Worm (Caenorhabditis elegans): ENCODE data around the gene actl-1.

actl-1 gene

DNA sequence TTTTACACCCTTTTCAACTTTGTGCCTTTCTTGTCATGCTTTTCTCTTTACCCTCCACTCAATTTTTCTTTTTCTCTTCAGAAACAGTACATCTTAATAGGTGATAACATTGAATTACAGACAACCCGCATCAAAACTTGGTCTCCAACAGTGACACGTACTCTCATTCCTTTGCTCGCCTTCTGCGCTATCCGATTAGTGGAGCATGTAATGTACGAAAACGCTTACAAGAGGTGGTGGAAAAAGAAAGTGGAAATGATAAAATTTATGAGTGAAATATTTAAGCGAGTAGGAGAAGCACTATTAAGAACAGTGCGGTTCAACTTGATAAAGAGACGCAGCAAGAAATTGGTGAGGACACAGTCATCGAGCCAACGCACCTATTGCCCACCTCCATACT is 43.1 kb downstream of the actl-1 start, which contains the start of gene pept-1:
Gene pept-1 (plus strand): TSS at position 306 of the 400 bp plus-strand sequence.
- TF ChIP-seq elt-2 (tag; optimal IDR thresholded peaks at IDR 0.05) (peak; percentile 19), ref-2 (tag; optimal IDR thresholded peaks at IDR 0.05) (no peak)

DNA sequence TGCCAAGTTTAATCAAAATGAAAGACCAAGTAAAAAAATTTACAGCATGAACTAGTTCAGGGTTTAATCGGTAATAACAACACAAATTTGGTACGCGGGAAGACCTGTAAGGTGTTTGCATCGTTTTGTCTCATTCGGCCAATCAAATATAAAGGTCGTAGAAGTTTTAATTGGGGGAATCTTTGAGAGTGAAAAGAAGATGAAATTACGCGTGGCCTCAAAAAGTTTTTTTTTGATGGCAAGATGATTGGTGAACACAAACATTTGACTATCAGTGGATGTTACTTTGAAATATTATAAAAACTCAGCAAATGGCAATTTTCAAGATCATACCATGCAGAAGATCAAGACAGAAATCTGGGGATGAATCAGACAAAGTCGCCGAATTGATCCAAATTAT is 44.5 kb downstream of the actl-1 start, which contains the start of gene nas-33:
Gene nas-33 (minus strand): TSS at position 101 of the 400 bp plus-strand sequence.
- TF ChIP-seq ceh-2 (tag; optimal IDR thresholded peaks at IDR 0.05) (no peak), ceh-14 (tag; optimal IDR thresholded peaks at IDR 0.05) (no peak), F13H6.1 (tag; optimal IDR thresholded peaks at IDR 0.05) (no peak), dmd-4 (tag; optimal IDR thresholded peaks at IDR 0.05; ENCODE audit: borderline replicate concordance) (no peak), ceh-6 (GFP tag; optimal IDR thresholded peaks at IDR 0.05) (no peak), fkh-6 (tag; optimal IDR thresholded peaks at IDR 0.05) (no peak), unc-86 (tag; optimal IDR thresholded peaks at IDR 0.05) (no peak), ceh-9 (tag; optimal IDR thresholded peaks at IDR 0.05) (no peak), sox-4 (tag; optimal IDR thresholded peaks at IDR 0.05) (no peak), npax-4 (tag; optimal IDR thresholded peaks at IDR 0.05) (no peak), pha-4 (tag; optimal IDR thresholded peaks at IDR 0.05) (no peak), K02D7.2 (tag; optimal IDR thresholded peaks at IDR 0.05) (no peak), ets-4 (tag; optimal IDR thresholded peaks at IDR 0.05) (no peak), lim-6 (tag; optimal IDR thresholded peaks at IDR 0.05) (no peak), tbx-7 (tag; optimal IDR thresholded peaks at IDR 0.05) (no peak)

DNA sequence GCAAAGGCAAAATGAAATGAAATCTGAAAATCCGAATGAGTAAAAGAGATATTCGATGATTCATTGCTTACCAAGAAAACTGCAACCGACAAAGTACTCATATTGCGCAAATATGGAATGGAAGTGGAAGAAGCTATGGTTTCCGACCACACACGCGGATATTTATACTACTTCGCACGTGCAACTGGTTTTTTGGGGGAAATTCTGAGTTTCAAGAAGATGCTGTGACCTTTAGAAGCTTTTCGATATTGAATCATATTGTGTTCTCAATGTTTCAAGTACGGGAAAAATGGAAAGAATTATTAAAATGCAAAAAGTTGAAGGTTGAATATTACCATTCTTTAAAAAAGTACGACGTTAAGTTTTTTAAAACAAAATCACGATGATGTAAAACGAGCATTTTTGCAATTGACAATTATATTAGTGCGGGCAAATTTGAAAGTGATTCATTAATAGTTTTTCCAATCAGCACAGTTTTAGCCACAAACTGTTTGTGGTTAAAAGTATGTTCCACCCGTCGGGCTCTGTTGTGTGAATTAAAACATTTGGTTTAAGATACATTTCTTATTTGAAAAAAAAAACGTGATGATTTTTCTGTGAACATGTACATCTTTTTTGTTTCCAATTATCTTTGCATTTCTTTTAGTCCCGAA is 48.7 kb downstream of the actl-1 start, which contains the start of the genes grl-6 and K10C2.6:
Gene grl-6 (minus strand): TSS at position 101 of the 653 bp plus-strand sequence.
Gene K10C2.6 (plus strand): TSS at position 603 of the 653 bp plus-strand sequence.
- TF ChIP-seq ceh-31 (tag; optimal IDR thresholded peaks at IDR 0.05) (no peak), elt-4 (tag; optimal IDR thresholded peaks at IDR 0.05) (no peak), tbx-2 (tag; optimal IDR thresholded peaks at IDR 0.05) (no peak), dve-1 (tag; optimal IDR thresholded peaks at IDR 0.05) (no peak), ztf-16 (tag; optimal IDR thresholded peaks at IDR 0.05) (no peak), F13H6.1 (tag; optimal IDR thresholded peaks at IDR 0.05) (no peak), ama-1 (optimal IDR thresholded peaks at IDR 0.05) (no peak), pha-2 (tag; optimal IDR thresholded peaks at IDR 0.05) (no peak), ets-4 (tag; optimal IDR thresholded peaks at IDR 0.05) (no peak), ceh-2 (tag; optimal IDR thresholded peaks at IDR 0.05) (no peak), nhr-11 (tag; optimal IDR thresholded peaks at IDR 0.05) (no peak), hlh-13 (GFP tag; optimal IDR thresholded peaks at IDR 0.05) (no peak), fkh-6 (tag; optimal IDR thresholded peaks at IDR 0.05) (no peak), ceh-24 (tag; optimal IDR thresholded peaks at IDR 0.05) (no peak), pqm-1 (tag; optimal IDR thresholded peaks at IDR 0.05) (no peak), dmd-4 (tag; optimal IDR thresholded peaks at IDR 0.05; ENCODE audit: borderline replicate concordance) (no peak), pat-9 (tag; optimal IDR thresholded peaks at IDR 0.05) (no peak), K02D7.2 (tag; optimal IDR thresholded peaks at IDR 0.05) (no peak), eyg-1 (tag; optimal IDR thresholded peaks at IDR 0.05) (no peak)

DNA sequence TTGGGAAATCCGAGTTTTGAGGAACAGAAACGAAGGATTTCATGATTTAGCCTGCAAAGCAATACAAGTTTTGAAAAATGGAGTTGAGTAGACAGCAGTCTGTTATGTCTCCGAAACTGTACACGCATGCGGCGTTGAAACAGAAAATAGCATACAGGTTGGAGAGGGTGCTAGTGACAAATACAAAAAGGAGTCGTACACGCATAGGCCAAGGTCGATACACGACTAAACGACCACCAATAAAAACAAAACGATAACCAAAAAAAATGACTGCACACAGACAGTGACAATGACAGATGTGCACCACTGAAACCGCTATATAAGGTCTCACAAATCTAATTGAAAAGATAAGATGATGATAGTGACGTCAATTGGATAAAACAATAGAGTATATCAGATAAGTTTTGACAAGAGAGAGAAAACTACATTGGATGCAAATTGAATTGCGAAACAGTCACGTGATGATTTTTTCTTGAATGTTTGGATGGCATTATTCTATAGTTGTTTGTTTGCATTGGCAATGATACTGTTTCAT is 50.7 kb downstream of the actl-1 start, which contains the start of gene fah-1:
Gene fah-1 (minus strand): TSS at position 51 of the 535 bp plus-strand sequence.
- TF ChIP-seq mec-3 (tag; optimal IDR thresholded peaks at IDR 0.05; ENCODE audit: borderline replicate concordance) (no peak), elt-2 (tag; optimal IDR thresholded peaks at IDR 0.05) (peak; percentile 22), hlh-30 (tag; optimal IDR thresholded peaks at IDR 0.05; ENCODE audit: insufficient read depth) (peak; percentile 61), dmd-4 (tag; optimal IDR thresholded peaks at IDR 0.05; ENCODE audit: borderline replicate concordance) (no peak)

Measured in whole organism, late embryonic.